Fruit fly (Drosophila melanogaster): Measurements from ENCODE around the gene out.
A peak's percentile ranks its signal among the peaks of the same experiment; 100 is the strongest.

The out gene

DNA sequence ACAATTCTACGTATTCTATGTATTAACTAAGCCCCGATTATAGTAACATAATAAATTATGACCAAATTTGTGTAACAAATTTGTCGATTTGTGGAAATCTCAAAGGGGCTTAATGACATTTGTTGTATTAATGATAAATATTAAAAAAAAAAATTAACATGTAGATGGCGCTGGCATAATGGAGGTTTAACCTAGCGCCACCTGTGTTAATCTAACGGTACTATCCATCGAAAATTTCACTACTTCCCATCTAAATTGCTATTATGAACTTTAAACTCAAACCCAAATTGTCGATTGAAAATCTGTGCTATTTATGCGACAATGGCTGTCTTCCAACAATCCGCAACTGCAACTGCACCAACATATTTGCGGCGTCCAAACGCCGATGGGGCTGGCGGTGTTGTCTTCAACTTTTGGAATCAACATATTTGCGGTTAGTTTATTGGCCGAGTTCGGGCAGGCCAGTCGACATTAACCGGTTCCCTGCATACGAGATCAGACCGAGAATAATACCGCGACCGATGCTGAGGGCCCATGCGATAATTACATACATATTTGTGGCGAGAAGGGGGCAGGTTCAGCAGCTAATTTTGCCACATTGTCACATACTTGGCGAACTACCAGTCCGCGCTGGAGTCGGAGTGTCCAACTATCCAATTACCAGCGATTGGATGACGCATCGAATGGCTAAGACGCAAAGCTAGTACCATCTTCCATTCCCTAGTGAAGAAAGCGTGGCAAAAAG, 4.0 kb upstream of the out start (continued):
- TF ChIP-seq CG16813 (GFP tag; IDR thresholded peaks at IDR 0.05; ENCODE audit: partially characterized antibody) (no peak), Taf1 (GFP tag; IDR thresholded peaks at IDR 0.05) (no peak)

DNA sequence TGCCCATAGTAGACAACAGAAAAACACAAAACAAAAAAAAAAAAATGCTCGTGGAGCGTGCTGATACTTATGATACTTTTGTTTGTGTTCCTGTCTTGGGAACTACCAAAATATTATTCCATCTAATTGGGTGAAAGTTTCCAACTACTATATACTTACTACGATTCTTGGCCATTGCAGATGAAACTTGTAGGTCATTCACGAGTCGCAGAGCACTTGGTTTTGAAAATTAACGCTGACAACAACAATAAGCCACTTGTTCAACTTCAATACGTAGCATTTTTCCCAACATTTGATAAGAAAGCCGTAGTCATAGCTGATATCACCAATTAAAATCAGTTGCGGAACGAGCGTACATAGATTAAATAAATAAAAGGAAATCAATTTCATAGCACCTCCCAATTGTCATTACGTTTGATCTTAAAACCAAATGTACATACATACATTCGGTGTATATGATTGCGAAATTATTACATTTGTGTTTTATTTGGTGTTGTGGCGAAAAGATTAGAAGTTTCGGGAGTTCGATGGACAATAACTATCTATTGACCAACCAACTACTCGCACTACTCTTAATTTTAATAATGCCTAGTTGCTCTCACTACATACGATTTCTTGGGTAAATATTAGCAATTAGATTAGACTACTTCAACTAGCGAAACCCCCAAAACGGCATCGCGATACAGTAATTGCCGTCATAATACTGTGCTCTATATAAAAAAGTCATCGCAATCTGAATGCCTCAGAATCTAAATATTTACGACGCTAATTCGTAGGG, 2.9 kb upstream of the out start:
- TF ChIP-seq CG6254 (GFP tag; optimal IDR thresholded peaks at IDR 0.05) (no peak), sens (GFP tag) (peak; percentile 53), CG30403 (GFP tag; optimal IDR thresholded peaks at IDR 0.05) (no peak), mirr (GFP tag; optimal IDR thresholded peaks at IDR 0.05) (peak; percentile 43), HmgD (GFP tag; optimal IDR thresholded peaks at IDR 0.05) (no peak), CG15514 (GFP tag; optimal IDR thresholded peaks at IDR 0.05) (no peak), CG13296 (GFP tag; optimal IDR thresholded peaks at IDR 0.05) (peak; percentile 8), pnt (GFP tag; optimal IDR thresholded peaks at IDR 0.05) (no peak), wek (GFP tag; optimal IDR thresholded peaks at IDR 0.05) (no peak), Myb (GFP tag; optimal IDR thresholded peaks at IDR 0.05) (no peak), CG7271 (tag; optimal IDR thresholded peaks at IDR 0.05) (no peak), crc (GFP tag; optimal IDR thresholded peaks at IDR 0.05) (no peak), fd102C (GFP tag; optimal IDR thresholded peaks at IDR 0.05) (no peak), Hr3 (GFP tag; optimal IDR thresholded peaks at IDR 0.05) (no peak), CG10274 (GFP tag; optimal IDR thresholded peaks at IDR 0.05) (peak; percentile 76), CG14965 (GFP tag; optimal IDR thresholded peaks at IDR 0.05; ENCODE audit: borderline replicate concordance) (no peak), CG34376 (GFP tag; optimal IDR thresholded peaks at IDR 0.05) (peak; percentile 24), CG5180 (GFP tag; optimal IDR thresholded peaks at IDR 0.05) (no peak), Dip3 (GFP tag; optimal IDR thresholded peaks at IDR 0.05) (no peak), CG15269 (tag; optimal IDR thresholded peaks at IDR 0.05) (no peak), lab (GFP tag; optimal IDR thresholded peaks at IDR 0.05) (peak; percentile 7), grn (GFP tag; optimal IDR thresholded peaks at IDR 0.05) (peak; percentile 68), slbo (GFP tag; IDR thresholded peaks at IDR 0.05) (no peak), D19A (tag; optimal IDR thresholded peaks at IDR 0.05) (no peak), dati (GFP tag; IDR thresholded peaks at IDR 0.05) (no peak), CG3847 (GFP tag; IDR thresholded peaks at IDR 0.05) (no peak), CG3281 (GFP tag; optimal IDR thresholded peaks at IDR 0.05) (peak; percentile 1), Med (GFP tag) (peak; percentile 14), exex (tag; optimal IDR thresholded peaks at IDR 0.05) (peak; percentile 89), BtbVII (GFP tag; optimal IDR thresholded peaks at IDR 0.05) (peak; percentile 19), Ets65A (GFP tag) (no peak), CG7987 (GFP tag; optimal IDR thresholded peaks at IDR 0.05) (no peak), Ptx1 (GFP tag; IDR thresholded peaks at IDR 0.05) (0 out of 2 replicates have a peak, but pooled peaks have one; percentile 7)

DNA sequence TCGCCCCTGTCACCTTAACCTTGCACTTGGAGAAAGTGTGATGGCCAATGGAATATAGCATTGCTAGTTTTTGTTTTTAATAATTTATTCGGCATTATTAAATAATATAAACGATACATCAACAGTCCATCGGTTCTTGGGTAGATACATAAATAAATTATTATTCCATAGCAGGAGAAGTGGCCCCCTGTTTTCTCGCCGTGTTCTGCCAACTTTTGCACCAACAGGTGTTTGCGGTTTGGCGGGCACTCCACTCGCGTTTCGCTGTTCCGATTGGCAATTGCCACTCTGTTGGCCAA, 1.9 kb upstream of the out start:
- TF ChIP-seq lov (optimal IDR thresholded peaks at IDR 0.05) (no peak), lov (GFP tag; IDR thresholded peaks at IDR 0.05) (0 out of 3 replicates have a peak, but pooled peaks have one; percentile 18), Opbp (GFP tag; IDR thresholded peaks at IDR 0.05; ENCODE audit: partially characterized antibody) (no peak), dm (GFP tag; optimal IDR thresholded peaks at IDR 0.05) (peak; percentile 55), CG32772 (GFP tag; IDR thresholded peaks at IDR 0.05) (peak; percentile 83), Optix (GFP tag; IDR thresholded peaks at IDR 0.05) (no peak), slp2 (GFP tag; optimal IDR thresholded peaks at IDR 0.05) (peak; percentile 18), lilli (GFP tag; optimal IDR thresholded peaks at IDR 0.05) (peak; percentile 92), yki (optimal IDR thresholded peaks at IDR 0.05) (no peak), rib (GFP tag; IDR thresholded peaks at IDR 0.05) (peak; percentile 91), nom (GFP tag; optimal IDR thresholded peaks at IDR 0.05) (peak; percentile 32), Mad (GFP tag; optimal IDR thresholded peaks at IDR 0.05) (peak; percentile 65), Taf1 (GFP tag; IDR thresholded peaks at IDR 0.05) (peak; percentile 81), CG1233 (GFP tag; optimal IDR thresholded peaks at IDR 0.05) (peak; percentile 54), BEAF-32 (GFP tag; optimal IDR thresholded peaks at IDR 0.05) (no peak)

Measured in whole organism, embryonic.